In genomic region chrX:4010383-4010782, ce11 we compare ENCODE assay signal across 4 worm cellular contexts.
A peak's percentile ranks its signal among the peaks of the same experiment; 100 is the strongest.
TF ChIP-seq lines count a peak whose summit lies in the region.

No protein-coding gene starts in this region.

TF ChIP-seq in whole organism, L3 larva, 47 proteins besides CTCF, POLR2A, EP300 and RAD21:
- peak; percentile 17 for TF ChIP-seq nhr-23 (tag; optimal IDR thresholded peaks at IDR 0.05; lab: Kevin White, UChicago)
- TF ChIP-seq zag-1 (tag; optimal IDR thresholded peaks at IDR 0.05; lab: Kevin White, UChicago) = no peak

TF ChIP-seq in whole organism, late embryonic, 69 proteins besides CTCF, POLR2A, EP300 and RAD21:
- peak; percentile 23 for TF ChIP-seq ceh-31 (tag; optimal IDR thresholded peaks at IDR 0.05; lab: Kevin White, UChicago)
- TF ChIP-seq rnt-1 (tag; optimal IDR thresholded peaks at IDR 0.05; lab: Kevin White, UChicago) = no peak
- TF ChIP-seq ref-2 (tag; optimal IDR thresholded peaks at IDR 0.05; lab: Kevin White, UChicago) = peak; percentile 12

TF ChIP-seq in whole organism, mixed stage, embryonic, 35 proteins besides CTCF, POLR2A, EP300 and RAD21:
- TF ChIP-seq ces-1 (GFP tag; optimal IDR thresholded peaks at IDR 0.05; lab: Kevin White, UChicago) (peak; percentile 65), cnd-1 (tag; optimal IDR thresholded peaks at IDR 0.05; lab: Kevin White, UChicago) (peak; percentile 35), bed-3 (GFP tag; optimal IDR thresholded peaks at IDR 0.05; lab: Kevin White, UChicago) (no peak), ceh-83 (GFP tag; optimal IDR thresholded peaks at IDR 0.05; lab: Kevin White, UChicago) (no peak), nhr-12 (tag; optimal IDR thresholded peaks at IDR 0.05; lab: Kevin White, UChicago) (no peak), hlh-1 (tag; optimal IDR thresholded peaks at IDR 0.05; lab: Kevin White, UChicago) (peak; percentile 54), elt-1 (tag; optimal IDR thresholded peaks at IDR 0.05; lab: Kevin White, UChicago; ENCODE audit: borderline replicate concordance, insufficient read depth) (no peak), nhr-2 (tag; optimal IDR thresholded peaks at IDR 0.05; lab: Kevin White, UChicago) (peak; percentile 73), lin-32 (GFP tag; optimal IDR thresholded peaks at IDR 0.05; lab: Kevin White, UChicago) (peak; percentile 46), ceh-39 (tag; optimal IDR thresholded peaks at IDR 0.05; lab: Kevin White, UChicago) (peak; percentile 27), mep-1 (tag; optimal IDR thresholded peaks at IDR 0.05; lab: Kevin White, UChicago) (no peak), mls-2 (tag; optimal IDR thresholded peaks at IDR 0.05; lab: Kevin White, UChicago) (no peak)

TF ChIP-seq in whole organism, young adult, 124 proteins besides CTCF, POLR2A, EP300 and RAD21:
- TF ChIP-seq madf-6 (GFP tag; IDR thresholded peaks at IDR 0.05; lab: Robert Waterston, UW) (no peak), dox-1 (GFP tag; IDR thresholded peaks at IDR 0.05; lab: Robert Waterston, UW) (0 out of 2 replicates have a peak, but pooled peaks have one; percentile 22)
